Worm (Caenorhabditis elegans): Measurements from ENCODE around the gene H35N09.1.

H35N09.1 gene

DNA sequence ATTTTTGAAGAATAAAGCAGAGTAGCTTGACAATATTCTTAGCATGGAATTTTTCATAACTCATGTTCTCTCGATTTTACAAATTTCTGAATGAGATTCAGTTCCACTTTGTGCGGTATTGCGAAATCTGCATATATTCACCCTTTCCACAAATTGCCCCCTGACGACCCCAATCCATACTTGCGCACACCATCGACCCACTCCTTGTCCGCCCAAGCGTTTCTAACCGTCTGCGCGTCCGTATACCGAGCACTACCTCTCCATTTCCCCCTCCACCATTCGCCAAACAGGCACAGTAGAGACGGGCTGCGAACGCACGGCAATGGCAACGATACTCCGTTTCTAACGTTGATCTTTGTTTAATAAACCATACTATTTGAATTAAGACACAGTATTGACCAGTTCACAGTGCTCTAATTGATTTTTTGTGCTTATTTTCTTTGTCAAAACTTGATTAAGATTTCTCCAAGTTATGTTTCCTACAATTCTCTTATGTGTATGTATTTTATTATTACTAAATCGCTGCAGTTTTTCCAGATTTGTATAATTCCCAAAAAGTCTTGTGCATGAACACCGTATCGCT, 48.4 kb upstream of the H35N09.1 start, which contains the start of gene utx-1 (continued):
- TF ChIP-seq ref-2 (tag; optimal IDR thresholded peaks at IDR 0.05) (peak; percentile 50), C38D4.7 (GFP tag; optimal IDR thresholded peaks at IDR 0.05) (no peak), unc-42 (tag; optimal IDR thresholded peaks at IDR 0.05) (peak; percentile 42), F13H6.1 (tag; optimal IDR thresholded peaks at IDR 0.05) (no peak), zip-5 (tag; optimal IDR thresholded peaks at IDR 0.05) (no peak), unc-3 (GFP tag; conservative IDR thresholded peaks at IDR 0.05) (no peak), unc-3 (tag; optimal IDR thresholded peaks at IDR 0.05) (no peak), K09A11.1 (tag; optimal IDR thresholded peaks at IDR 0.05; ENCODE audit: insufficient read depth) (no peak), rnt-1 (tag; optimal IDR thresholded peaks at IDR 0.05) (no peak), elt-4 (tag; optimal IDR thresholded peaks at IDR 0.05) (no peak), ceh-18 (tag; optimal IDR thresholded peaks at IDR 0.05) (no peak), nfya-1 (tag; optimal IDR thresholded peaks at IDR 0.05) (peak; percentile 62), ceh-45 (GFP tag; IDR thresholded peaks at IDR 0.05) (no peak), ceh-34 (tag; optimal IDR thresholded peaks at IDR 0.05) (peak; percentile 44), ahr-1 (tag; optimal IDR thresholded peaks at IDR 0.05) (no peak), pqm-1 (tag; optimal IDR thresholded peaks at IDR 0.05) (no peak), lin-11 (tag; optimal IDR thresholded peaks at IDR 0.05) (no peak), pax-1 (tag; optimal IDR thresholded peaks at IDR 0.05) (no peak), tbx-2 (tag; optimal IDR thresholded peaks at IDR 0.05) (peak; percentile 43), nhr-11 (tag; optimal IDR thresholded peaks at IDR 0.05) (no peak), npax-4 (tag; optimal IDR thresholded peaks at IDR 0.05) (no peak), sox-2 (GFP tag; IDR thresholded peaks at IDR 0.05) (no peak), ceh-9 (tag; optimal IDR thresholded peaks at IDR 0.05) (no peak)

ce11 chrX:8562586-8562985, 42.6 kb upstream of the H35N09.1 start:
- TF ChIP-seq Y22D7AL.16 (tag; optimal IDR thresholded peaks at IDR 0.05), result no peak
- no peak for TF ChIP-seq nhr-11 (tag; optimal IDR thresholded peaks at IDR 0.05)
- TF ChIP-seq pqm-1 (tag; optimal IDR thresholded peaks at IDR 0.05), result no peak
- TF ChIP-seq F13H6.1 (tag; optimal IDR thresholded peaks at IDR 0.05), result no peak
- TF ChIP-seq madf-2 (tag; optimal IDR thresholded peaks at IDR 0.05), result no peak
- no peak for TF ChIP-seq lin-11 (tag; optimal IDR thresholded peaks at IDR 0.05)
- no peak for TF ChIP-seq hlh-30 (tag; optimal IDR thresholded peaks at IDR 0.05; ENCODE audit: insufficient read depth)
- no peak for TF ChIP-seq ceh-34 (tag; optimal IDR thresholded peaks at IDR 0.05)
- TF ChIP-seq elt-4 (tag; optimal IDR thresholded peaks at IDR 0.05), result no peak
- no peak for TF ChIP-seq tbx-7 (tag; optimal IDR thresholded peaks at IDR 0.05)
- TF ChIP-seq mec-3 (tag; optimal IDR thresholded peaks at IDR 0.05; ENCODE audit: borderline replicate concordance), result no peak
- TF ChIP-seq C38D4.7 (GFP tag; optimal IDR thresholded peaks at IDR 0.05), result no peak
- TF ChIP-seq nhr-232 (tag; optimal IDR thresholded peaks at IDR 0.05), result no peak
- TF ChIP-seq unc-42 (tag; optimal IDR thresholded peaks at IDR 0.05), result no peak
- TF ChIP-seq zip-5 (tag; optimal IDR thresholded peaks at IDR 0.05), result no peak
- TF ChIP-seq ceh-48 (tag; optimal IDR thresholded peaks at IDR 0.05), result no peak
- TF ChIP-seq C08G9.2 (tag; optimal IDR thresholded peaks at IDR 0.05), result no peak
- TF ChIP-seq pros-1 (tag; optimal IDR thresholded peaks at IDR 0.05), result no peak
- TF ChIP-seq ceh-30 (tag; optimal IDR thresholded peaks at IDR 0.05), result no peak
- no peak for TF ChIP-seq fax-1 (tag; optimal IDR thresholded peaks at IDR 0.05)

- TF ChIP-seq mec-3 (tag; optimal IDR thresholded peaks at IDR 0.05; ENCODE audit: borderline replicate concordance) (no peak), npax-4 (tag; optimal IDR thresholded peaks at IDR 0.05) (no peak), syd-9 (tag; optimal IDR thresholded peaks at IDR 0.05) (no peak), che-1 (tag; optimal IDR thresholded peaks at IDR 0.05) (no peak), ceh-2 (tag; optimal IDR thresholded peaks at IDR 0.05) (no peak), gmeb-2 (tag; optimal IDR thresholded peaks at IDR 0.05) (no peak), hlh-6 (tag; optimal IDR thresholded peaks at IDR 0.05) (no peak)
These were observed 41.3 kb upstream of the H35N09.1 start for ce11 chrX:8563663-8564450.

Data from whole organism, late embryonic.